Fruit fly (Drosophila melanogaster) whole organism, embryonic: ENCODE results near the gene CG5214.
A peak's percentile ranks its signal among the peaks of the same experiment; 100 is the strongest.

Experiments
- Atf3 ChIP-seq: fragments of 200-800 bp; sonication (Bioruptor generic); optimal IDR thresholded peaks from 3 replicates; lab custom pipeline; 2016; ENCODE audit warnings: missing biosample characterization, missing genetic modification characterization
- CG10979 ChIP-seq: fragments of 200-800 bp; sonication (Bioruptor generic); optimal IDR thresholded peaks from 2 replicates; lab custom pipeline; 2018; ENCODE audit warnings: missing biosample characterization, mild to moderate bottlenecking, missing genetic modification characterization, moderate library complexity
- CG11723 ChIP-seq: fragments of 200-800 bp; sonication (Bioruptor generic); optimal IDR thresholded peaks from 2 replicates; lab custom pipeline; 2017; ENCODE audit warnings: missing biosample characterization, mild to moderate bottlenecking, missing genetic modification characterization
- CG12769 ChIP-seq: fragments of 200-800 bp; sonication (Bioruptor generic); optimal IDR thresholded peaks from 2 replicates; lab custom pipeline; 2019; ENCODE audit warnings: missing biosample characterization, mild to moderate bottlenecking, missing genetic modification characterization, moderate library complexity
- CG13624 ChIP-seq: fragments of 200-800 bp; sonication (Bioruptor generic); optimal IDR thresholded peaks from 2 replicates; lab custom pipeline; 2016; ENCODE audit warnings: missing biosample characterization, missing genetic modification characterization
- CG1602 ChIP-seq: fragments of 200-800 bp; sonication (Bioruptor generic); optimal IDR thresholded peaks from 3 replicates; lab custom pipeline; 2016; ENCODE audit warnings: missing biosample characterization, missing genetic modification characterization
- CG17328 ChIP-seq: fragments of 200-800 bp; sonication (Bioruptor generic); IDR thresholded peaks from 2 replicates; pipeline ENCODE4 v1.3.6; 2022; ENCODE audit warnings: missing biosample characterization, missing genetic modification characterization
- CG18619 ChIP-seq: fragments of 200-800 bp; sonication (Bioruptor generic); optimal IDR thresholded peaks from 3 replicates; lab custom pipeline; 2017; ENCODE audit warnings: missing biosample characterization, mild to moderate bottlenecking, missing genetic modification characterization
- CG2712 ChIP-seq: fragments of 200-800 bp; optimal IDR thresholded peaks from 3 replicates; lab custom pipeline; 2019; ENCODE audit warnings: missing biosample characterization, mild to moderate bottlenecking, missing genetic modification characterization, moderate library complexity
- CG3726 ChIP-seq: fragments of 200-800 bp; sonication (Bioruptor generic); IDR thresholded peaks from 3 replicates; pipeline ENCODE4, ENCODE4 v1.3.6; 2022; ENCODE audit warnings: missing biosample characterization, missing genetic modification characterization
- CG42726 ChIP-seq: fragments of 200-800 bp; sonication (Bioruptor generic); IDR thresholded peaks from 2 replicates; pipeline ENCODE4 v1.3.6; 2022; ENCODE audit warnings: missing biosample characterization, missing genetic modification characterization; ENCODE audit not compliant: partially characterized antibody
- CG4424 ChIP-seq: fragments of 200-800 bp; sonication (Bioruptor generic); optimal IDR thresholded peaks from 3 replicates; lab custom pipeline; 2016; ENCODE audit warnings: missing biosample characterization, missing genetic modification characterization
- CG4730 ChIP-seq: fragments of 200-800 bp; sonication (Bioruptor generic); IDR thresholded peaks from 2 replicates; pipeline ENCODE4 v1.3.6; 2022; ENCODE audit warnings: missing biosample characterization, missing genetic modification characterization
- CG7372 ChIP-seq: fragments of 200-800 bp; sonication (Bioruptor generic); IDR thresholded peaks from 2 replicates; pipeline ENCODE4 v1.3.6; 2022; ENCODE audit warnings: missing biosample characterization, missing genetic modification characterization
- CG7839 ChIP-seq: fragments of 200-800 bp; sonication (Bioruptor generic); optimal IDR thresholded peaks from 3 replicates; lab custom pipeline; 2018; ENCODE audit warnings: missing biosample characterization, mild to moderate bottlenecking, missing genetic modification characterization, moderate library complexity
- CG8924 ChIP-seq: fragments of 200-800 bp; optimal IDR thresholded peaks from 3 replicates; lab custom pipeline; 2019; ENCODE audit warnings: missing biosample characterization, mild to moderate bottlenecking, missing genetic modification characterization, moderate library complexity
- CkIIα-i1 ChIP-seq: fragments of 200-800 bp; sonication (Bioruptor generic); IDR thresholded peaks from 2 replicates; pipeline ENCODE4 v1.3.6; 2022; ENCODE audit warnings: missing biosample characterization, missing genetic modification characterization
- D19B ChIP-seq: fragments of 200-800 bp; sonication (Bioruptor generic); optimal IDR thresholded peaks from 2 replicates; lab custom pipeline; 2017; ENCODE audit warnings: missing biosample characterization, mild to moderate bottlenecking, missing genetic modification characterization
- Dad ChIP-seq: fragments of 200-800 bp; sonication (Bioruptor generic); optimal IDR thresholded peaks from 3 replicates; lab custom pipeline; 2016; ENCODE audit warnings: missing biosample characterization, missing genetic modification characterization
- Deaf1 ChIP-seq: fragments of 200-800 bp; optimal IDR thresholded peaks from 3 replicates; lab custom pipeline; 2019; ENCODE audit warnings: missing biosample characterization, mild to moderate bottlenecking, missing genetic modification characterization, moderate library complexity
- Dip2 ChIP-seq: fragments of 200-800 bp; sonication (Bioruptor generic); IDR thresholded peaks from 2 replicates; pipeline ENCODE4 v1.3.6; 2022; ENCODE audit warnings: missing biosample characterization, missing genetic modification characterization
- E2f2 ChIP-seq: fragments of 200-800 bp; sonication (Bioruptor generic); IDR thresholded peaks from 2 replicates; pipeline ENCODE4 v1.3.6; 2022; ENCODE audit warnings: missing biosample characterization, missing genetic modification characterization
- Ets65A ChIP-seq: fragments of 200-800 bp; sonication (Bioruptor generic); peaks from one replicate; lab custom pipeline; 2016; ENCODE audit warnings: missing biosample characterization, missing genetic modification characterization
- Gsc ChIP-seq: fragments of 200-800 bp; sonication (Bioruptor generic); IDR thresholded peaks from 2 replicates; pipeline ENCODE4 v1.3.6; 2022; ENCODE audit warnings: missing biosample characterization, missing genetic modification characterization
- H2.0 ChIP-seq: fragments of 200-800 bp; sonication (Bioruptor generic); IDR thresholded peaks from 2 replicates; pipeline ENCODE4 v1.3.6; 2022; ENCODE audit warnings: missing biosample characterization, missing genetic modification characterization
- HHEX ChIP-seq: fragments of 200-800 bp; sonication (Bioruptor generic); optimal IDR thresholded peaks from 3 replicates; lab custom pipeline; 2017; ENCODE audit warnings: missing biosample characterization, mild to moderate bottlenecking, missing genetic modification characterization, missing genetic modification reagents
- Lpt ChIP-seq: fragments of >200 bp; optimal IDR thresholded peaks from 2 replicates; lab custom pipeline; 2018; ENCODE audit warnings: missing biosample characterization, missing genetic modification characterization
- ab ChIP-seq: fragments of 200-800 bp; sonication (Bioruptor generic); optimal IDR thresholded peaks from 2 replicates; lab custom pipeline; 2016; ENCODE audit warnings: missing biosample characterization, missing genetic modification characterization
- chn ChIP-seq: fragments of 200-800 bp; sonication (Bioruptor generic); optimal IDR thresholded peaks from 2 replicates; lab custom pipeline; 2016; ENCODE audit warnings: missing biosample characterization, missing genetic modification characterization
- corto ChIP-seq: fragments of 200-800 bp; sonication (Bioruptor generic); optimal IDR thresholded peaks from 2 replicates; lab custom pipeline; 2016; ENCODE audit warnings: missing biosample characterization, mild to moderate bottlenecking, missing genetic modification characterization, moderate library complexity
- dan ChIP-seq: fragments of 200-800 bp; sonication (Bioruptor generic); IDR thresholded peaks from 2 replicates; pipeline ENCODE4 v1.3.6; 2022; ENCODE audit warnings: missing biosample characterization, missing genetic modification characterization
- disco-r ChIP-seq: fragments of 200-800 bp; sonication (Bioruptor generic); optimal IDR thresholded peaks from 2 replicates; lab custom pipeline; 2016; ENCODE audit warnings: missing biosample characterization, missing genetic modification characterization
- dmrt99B ChIP-seq: fragments of 200-800 bp; sonication (Bioruptor generic); optimal IDR thresholded peaks from 2 replicates; lab custom pipeline; 2018; ENCODE audit warnings: missing biosample characterization, mild to moderate bottlenecking, missing genetic modification characterization, moderate library complexity
- fd96Cb ChIP-seq: fragments of 200-800 bp; sonication (Bioruptor generic); optimal IDR thresholded peaks from 2 replicates; lab custom pipeline; 2018; ENCODE audit warnings: missing biosample characterization, mild to moderate bottlenecking, missing genetic modification characterization, moderate library complexity
- gce ChIP-seq: fragments of 200-800 bp; sonication (Bioruptor generic); IDR thresholded peaks from 3 replicates; pipeline ENCODE4 v1.3.6; 2022; ENCODE audit warnings: missing biosample characterization, missing genetic modification characterization
- gfzf ChIP-seq: fragments of 200-800 bp; sonication (Bioruptor generic); optimal IDR thresholded peaks from 2 replicates; lab custom pipeline; 2016; ENCODE audit warnings: missing biosample characterization, mild to moderate bottlenecking, missing genetic modification characterization, moderate library complexity
- ham ChIP-seq: fragments of 200-800 bp; sonication (Bioruptor generic); IDR thresholded peaks from 2 replicates; pipeline ENCODE4 v1.3.6; 2022; ENCODE audit warnings: missing biosample characterization, missing genetic modification characterization
- nerfin-1 ChIP-seq: fragments of 200-800 bp; sonication (Bioruptor generic); optimal IDR thresholded peaks from 3 replicates; lab custom pipeline; 2019; ENCODE audit warnings: missing biosample characterization, mild to moderate bottlenecking, missing genetic modification characterization, moderate library complexity
- nom ChIP-seq: fragments of 200-800 bp; sonication (Bioruptor generic); optimal IDR thresholded peaks from 2 replicates; lab custom pipeline; 2017; ENCODE audit warnings: missing biosample characterization, missing genetic modification characterization, mild to moderate bottlenecking, moderate library complexity, missing genetic modification reagents
- pita ChIP-seq: fragments of 200-800 bp; sonication (Bioruptor generic); optimal IDR thresholded peaks from 2 replicates; lab custom pipeline; 2017; ENCODE audit warnings: missing biosample characterization, mild to moderate bottlenecking, missing genetic modification characterization
- pum ChIP-seq: fragments of 200-800 bp; sonication (Bioruptor generic); optimal IDR thresholded peaks from 2 replicates; lab custom pipeline; 2016; ENCODE audit warnings: missing biosample characterization, missing genetic modification characterization
- sob ChIP-seq: fragments of 200-800 bp; sonication (Bioruptor generic); IDR thresholded peaks from 2 replicates; pipeline ENCODE4 v1.3.6; 2022; ENCODE audit warnings: missing biosample characterization, missing genetic modification characterization
- sqz ChIP-seq: fragments of 200-800 bp; sonication (Bioruptor generic); optimal IDR thresholded peaks from 3 replicates; lab custom pipeline; 2018; ENCODE audit warnings: missing biosample characterization, mild to moderate bottlenecking, missing genetic modification characterization
- ssp ChIP-seq: fragments of 200-800 bp; sonication (Bioruptor generic); IDR thresholded peaks from 2 replicates; pipeline ENCODE4 v1.3.6; 2022; ENCODE audit warnings: missing biosample characterization, missing genetic modification characterization
- tap ChIP-seq: fragments of 200-800 bp; optimal IDR thresholded peaks from 3 replicates; lab custom pipeline; 2019; ENCODE audit warnings: missing biosample characterization, mild to moderate bottlenecking, missing genetic modification characterization, moderate library complexity
- tll ChIP-seq, 2 experiments: fragments of 200-800 bp in 1 of 2; fragments of >200 bp in 1 of 2; sonication (Bioruptor generic) in 1 of 2; optimal IDR thresholded peaks; 2 replicates each; lab custom pipeline; 2017 to 2019; ENCODE audit warnings: missing biosample characterization in 2 of 2, missing genetic modification characterization in 2 of 2, mild to moderate bottlenecking in 1 of 2, moderate library complexity in 1 of 2
- tna ChIP-seq: fragments of 200-800 bp; sonication (Bioruptor generic); IDR thresholded peaks from 2 replicates; pipeline ENCODE4 v1.3.6; 2022; ENCODE audit warnings: missing biosample characterization, missing genetic modification characterization; ENCODE audit not compliant: partially characterized antibody
- vfl ChIP-seq: fragments of 200-800 bp; sonication (Bioruptor generic); optimal IDR thresholded peaks from 2 replicates; lab custom pipeline; 2016; ENCODE audit warnings: missing biosample characterization, missing genetic modification characterization
- vnd ChIP-seq: fragments of 200-800 bp; sonication (Bioruptor generic); IDR thresholded peaks from 3 replicates; pipeline ENCODE4 v1.3.6; 2022; ENCODE audit warnings: missing biosample characterization, missing genetic modification characterization; ENCODE audit not compliant: partially characterized antibody
- yki ChIP-seq: fragments of >200 bp; optimal IDR thresholded peaks from 3 replicates; lab custom pipeline; 2018
- zfh1 ChIP-seq: fragments of 200-800 bp; sonication (Bioruptor generic); IDR thresholded peaks from 3 replicates; pipeline ENCODE4 v1.3.6; 2022; ENCODE audit warnings: missing biosample characterization, missing genetic modification characterization

The CG5214 gene

DNA sequence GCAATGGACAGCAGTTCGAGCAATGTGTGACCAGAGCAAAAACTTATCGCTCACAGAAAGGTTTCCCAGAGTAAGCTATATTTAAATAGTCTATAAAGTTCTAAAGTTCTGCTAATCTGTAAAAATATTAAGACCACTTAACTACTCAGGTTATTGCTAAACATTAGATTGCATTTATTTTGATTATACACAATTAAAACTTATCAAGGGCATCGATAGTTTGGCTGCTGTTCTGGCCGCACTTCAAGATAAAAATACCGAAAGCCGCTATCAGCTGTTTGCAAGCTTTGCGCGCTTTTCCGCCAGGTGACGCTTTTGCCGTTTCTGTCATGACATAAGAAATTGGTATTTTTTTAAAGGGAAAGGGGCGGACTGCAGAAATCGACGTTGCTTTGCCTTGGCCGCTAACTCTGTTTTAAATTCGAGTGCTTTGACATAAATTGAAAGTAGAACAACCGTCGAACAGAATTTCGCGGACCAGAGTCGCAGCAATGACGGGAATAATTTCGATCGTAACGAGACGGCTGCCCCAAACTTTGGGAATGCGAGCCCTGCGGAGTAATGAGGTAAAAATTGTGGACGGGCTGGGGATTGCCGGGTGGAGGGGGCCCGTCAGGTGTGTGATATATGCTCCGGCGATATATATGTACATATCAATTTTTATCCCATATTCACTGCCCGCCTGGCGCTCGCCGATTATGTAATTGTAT lies at the start of gene CG5214, which contains the start of gene CG17734 (continued):
- TF ChIP-seq CG18619 (GFP tag; lab: Kevin White, UChicago) (no peak), zfh1 (GFP tag; lab: Robert Waterston, UW) (no peak), pita (GFP tag; lab: Kevin White, UChicago) (no peak), ssp (GFP tag; lab: Robert Waterston, UW) (no peak), CG8924 (no peak), sob (GFP tag; lab: Robert Waterston, UW) (no peak), Lpt (GFP tag; lab: Kevin White, UChicago) (no peak), HHEX (GFP tag; lab: Kevin White, UChicago) (no peak), D19B (GFP tag; lab: Kevin White, UChicago) (no peak), sqz (GFP tag; lab: Kevin White, UChicago) (no peak), vnd (GFP tag; lab: Robert Waterston, UW) (peak; percentile 79; the same call in 2 of the 3 replicates), CG2712 (tag; lab: Kevin White, UChicago) (peak; percentile 26), H2.0 (GFP tag; lab: Robert Waterston, UW) (no peak), CG1602 (GFP tag; lab: Kevin White, UChicago) (no peak), CG3726 (GFP tag; lab: Robert Waterston, UW) (no peak), tll (GFP tag; optimal IDR thresholded peaks at IDR 0.05; lab: Kevin White, UChicago) (no peak), CG12769 (no peak), dmrt99B (tag; lab: Kevin White, UChicago) (no peak), CG4730 (GFP tag; lab: Robert Waterston, UW) (no peak), CG7372 (no peak; the same call in 1 of the 2 replicates), gce (no peak), Atf3 (GFP tag; lab: Kevin White, UChicago) (peak; percentile 38), tna (GFP tag; lab: Robert Waterston, UW) (no peak), CG10979 (tag; lab: Kevin White, UChicago) (no peak), CG7839 (tag; lab: Kevin White, UChicago) (no peak), chn (no peak), ab (no peak), CkIIα-i1 (GFP tag; lab: Robert Waterston, UW) (no peak), ham (GFP tag; lab: Robert Waterston, UW) (no peak), tap (tag; lab: Kevin White, UChicago) (no peak), Gsc (GFP tag; lab: Robert Waterston, UW) (no peak), gfzf (GFP tag; lab: Kevin White, UChicago) (peak; percentile 84), CG42726 (GFP tag; lab: Robert Waterston, UW) (0 out of 2 replicates have a peak, but pooled peaks have one; percentile 13), CG11723 (no peak), CG4424 (GFP tag; lab: Kevin White, UChicago) (peak; percentile 27), Dip2 (no peak), Ets65A (GFP tag; lab: Kevin White, UChicago) (peak; percentile 79), pum (GFP tag; lab: Kevin White, UChicago) (no peak), dan (no peak), nerfin-1 (tag; lab: Kevin White, UChicago) (no peak), nom (no peak), CG13624 (GFP tag; lab: Kevin White, UChicago) (peak; percentile 23), yki (lab: Kevin White, UChicago) (no peak), Deaf1 (tag; lab: Kevin White, UChicago) (peak; percentile 36), Dad (GFP tag; lab: Kevin White, UChicago) (no peak), CG17328 (no peak), E2f2 (GFP tag; lab: Robert Waterston, UW) (no peak), disco-r (GFP tag; lab: Kevin White, UChicago) (no peak), corto (no peak), fd96Cb (tag; lab: Kevin White, UChicago) (no peak), vfl (no peak)
